Fruit fly (Drosophila melanogaster): ENCODE data around the gene Membrin.

DNA sequence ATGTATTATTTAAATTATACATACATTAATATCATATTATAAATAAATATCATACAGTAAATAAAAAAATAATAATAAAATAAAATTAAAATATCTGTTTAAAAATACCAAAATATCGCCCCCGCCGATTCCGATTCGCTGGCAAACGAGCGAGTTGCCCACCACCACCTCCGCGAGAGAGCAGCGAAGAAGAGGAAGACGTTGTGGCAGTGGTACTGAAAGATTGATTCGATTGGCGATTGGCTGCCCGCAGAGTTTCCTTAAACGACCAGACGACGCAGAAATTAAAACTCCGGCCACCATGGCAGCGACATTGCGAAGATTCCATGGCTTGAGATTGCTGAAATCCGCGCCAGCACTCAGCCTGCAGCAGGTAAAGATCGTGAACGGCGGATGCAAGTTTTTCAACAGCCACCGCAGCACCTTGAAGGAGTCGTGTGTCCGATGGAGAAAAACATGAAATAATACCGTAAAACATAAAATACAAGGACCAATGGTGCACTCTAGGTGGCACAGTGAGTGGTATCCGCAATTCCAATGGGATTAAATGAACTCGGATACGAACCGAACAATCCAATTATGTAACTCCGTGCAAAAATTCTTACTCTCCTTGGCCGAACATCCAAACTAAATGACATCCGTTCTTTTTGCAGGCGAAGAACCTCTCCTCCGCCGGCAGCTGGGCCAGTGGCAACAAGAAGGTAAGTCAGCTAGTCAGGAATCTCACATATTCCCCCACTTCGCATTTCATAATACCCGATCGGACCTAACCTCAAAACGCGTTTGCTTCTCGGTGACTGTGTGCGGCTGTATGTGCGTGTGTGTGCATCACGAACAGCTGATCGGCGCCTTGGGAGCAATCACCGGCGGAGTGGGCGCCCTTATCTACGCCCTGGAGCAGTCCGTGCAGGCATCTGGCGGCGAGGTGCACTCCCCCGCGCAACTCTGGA, 5.9 kb upstream of the Membrin start, which contains the start of gene Cyt-c1:
- TF ChIP-seq GATAd (GFP tag; optimal IDR thresholded peaks at IDR 0.05) = no peak
- no peak for TF ChIP-seq jim (GFP tag; optimal IDR thresholded peaks at IDR 0.05)
- no peak for TF ChIP-seq OdsH (GFP tag; optimal IDR thresholded peaks at IDR 0.05)
- no peak for TF ChIP-seq Hnf4 (GFP tag; optimal IDR thresholded peaks at IDR 0.05)
- TF ChIP-seq CrebA (GFP tag; optimal IDR thresholded peaks at IDR 0.05; ENCODE audit: borderline replicate concordance) = no peak
- no peak for TF ChIP-seq N (GFP tag; optimal IDR thresholded peaks at IDR 0.05)
- TF ChIP-seq fru (GFP tag; optimal IDR thresholded peaks at IDR 0.05) = no peak
- TF ChIP-seq Mio (GFP tag; optimal IDR thresholded peaks at IDR 0.05) = no peak
- no peak for TF ChIP-seq usp (GFP tag; optimal IDR thresholded peaks at IDR 0.05)
- TF ChIP-seq Myc (optimal IDR thresholded peaks at IDR 0.05) = no peak
- TF ChIP-seq Sp1 (GFP tag; optimal IDR thresholded peaks at IDR 0.05) = no peak
- no peak for TF ChIP-seq h (GFP tag; optimal IDR thresholded peaks at IDR 0.05)
- TF ChIP-seq psq (GFP tag; optimal IDR thresholded peaks at IDR 0.05) = no peak

Data from whole organism, wandering third instar larva.